Worm (Caenorhabditis elegans): ENCODE measurements around the gene npp-16.

DNA sequence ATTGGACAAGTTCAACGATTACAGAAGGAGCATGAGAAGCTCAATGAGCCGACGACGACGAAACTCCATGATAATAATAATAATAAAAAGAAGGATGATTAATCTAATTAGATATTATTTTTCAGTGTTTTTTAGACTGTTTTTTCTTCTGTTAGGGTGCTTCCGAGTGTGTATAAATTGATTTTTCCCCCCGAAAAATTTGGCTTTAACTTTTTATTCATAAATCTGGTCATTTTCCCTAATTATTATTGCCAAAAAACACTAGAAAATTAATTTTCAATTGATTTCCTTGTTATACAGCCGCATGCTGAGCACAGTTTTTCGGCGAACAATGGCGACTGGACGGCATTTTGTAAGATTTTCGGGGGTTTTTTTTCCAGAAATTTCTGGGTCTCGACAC, 7.9 kb downstream of the npp-16 start, which contains the start of gene nft-1:
- TF ChIP-seq mdl-1 (tag; optimal IDR thresholded peaks at IDR 0.05) (no peak), pha-4 (GFP tag; IDR thresholded peaks at IDR 0.05) (no peak), pha-4 (tag; optimal IDR thresholded peaks at IDR 0.05) (no peak), pqm-1 (tag; optimal IDR thresholded peaks at IDR 0.05) (no peak), dve-1 (tag; optimal IDR thresholded peaks at IDR 0.05; ENCODE audit: insufficient read depth) (no peak), T20F7.1 (GFP tag; optimal IDR thresholded peaks at IDR 0.05) (no peak), nhr-25 (tag; optimal IDR thresholded peaks at IDR 0.05; ENCODE audit: borderline replicate concordance, insufficient read depth) (no peak), ZK546.5 (tag; optimal IDR thresholded peaks at IDR 0.05) (no peak), Y5F2A.4 (GFP tag; optimal IDR thresholded peaks at IDR 0.05) (no peak), fos-1 (tag; optimal IDR thresholded peaks at IDR 0.05) (no peak), lin-39 (tag; optimal IDR thresholded peaks at IDR 0.05) (no peak), unc-62 (GFP tag; optimal IDR thresholded peaks at IDR 0.05 in 1 of 2) (no peak), unc-62 (tag; optimal IDR thresholded peaks at IDR 0.05) (no peak), lin-15B (tag; optimal IDR thresholded peaks at IDR 0.05) (no peak), nhr-28 (tag; optimal IDR thresholded peaks at IDR 0.05) (no peak), nhr-76 (tag; optimal IDR thresholded peaks at IDR 0.05) (no peak)
